Worm (Caenorhabditis elegans): Measurements from ENCODE around the gene ifa-4.

DNA sequence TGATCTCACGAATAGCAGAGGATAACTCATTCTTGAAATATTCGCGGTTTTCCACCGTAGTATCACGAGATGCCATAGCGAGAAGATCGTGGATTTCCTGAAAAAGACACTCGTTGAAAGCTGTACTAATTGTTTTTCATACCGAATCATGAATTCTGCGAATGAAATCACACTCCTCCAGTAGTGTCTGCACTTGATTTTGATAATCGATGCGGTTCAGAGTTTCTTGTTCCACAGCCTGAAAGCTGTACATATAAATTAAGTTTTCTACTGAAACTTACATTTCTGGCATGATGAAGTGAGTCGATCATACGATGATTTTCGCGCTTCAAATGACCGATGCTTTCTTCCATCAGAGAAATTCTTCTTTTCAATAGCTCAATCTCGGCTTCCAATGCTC, 1.3 kb downstream of the ifa-4 start:
- TF ChIP-seq tbx-2 (tag; optimal IDR thresholded peaks at IDR 0.05): no peak
- no peak for TF ChIP-seq ets-4 (tag; optimal IDR thresholded peaks at IDR 0.05)
- no peak for TF ChIP-seq ceh-31 (tag; optimal IDR thresholded peaks at IDR 0.05)
- TF ChIP-seq nhr-11 (tag; optimal IDR thresholded peaks at IDR 0.05): no peak
- TF ChIP-seq nfya-1 (tag; optimal IDR thresholded peaks at IDR 0.05): no peak
- TF ChIP-seq unc-86 (tag; optimal IDR thresholded peaks at IDR 0.05): no peak
- no peak for TF ChIP-seq hlh-6 (tag; optimal IDR thresholded peaks at IDR 0.05)
- no peak for TF ChIP-seq F13H6.1 (tag; optimal IDR thresholded peaks at IDR 0.05)
- TF ChIP-seq ttx-3 (tag; optimal IDR thresholded peaks at IDR 0.05): no peak
- TF ChIP-seq ama-1 (optimal IDR thresholded peaks at IDR 0.05): no peak
- TF ChIP-seq T23F11.4 (GFP tag; optimal IDR thresholded peaks at IDR 0.05): no peak
- TF ChIP-seq dve-1 (tag; optimal IDR thresholded peaks at IDR 0.05): no peak
- TF ChIP-seq ceh-6 (GFP tag; optimal IDR thresholded peaks at IDR 0.05): no peak
